Worm (Caenorhabditis elegans) whole organism, L4 larva: ENCODE data around the gene T19D2.13.
A peak's percentile ranks its signal among the peaks of the same experiment; 100 is the strongest.

Experiments used
- F49E8.2 ChIP-seq: sonication (generic microtip); optimal IDR thresholded peaks from 2 replicates; lab custom pipeline; 2016; ENCODE audit warnings: missing compliant biosample characterization, mild to moderate bottlenecking, missing genetic modification characterization, borderline replicate concordance
- T20F7.1 ChIP-seq: fragments of 200-800 bp; sonication (Bioruptor generic); optimal IDR thresholded peaks from 2 replicates; lab custom pipeline; 2018; ENCODE audit warnings: mild to moderate bottlenecking, missing genetic modification characterization, missing compliant biosample characterization
- T26A8.4 ChIP-seq: fragments of 200-800 bp; sonication (Bioruptor generic); IDR thresholded peaks from 2 replicates; pipeline ENCODE4 v1.3.6; 2022; ENCODE audit warnings: missing genetic modification characterization, missing compliant biosample characterization
- Y105C5A.15 ChIP-seq: fragments of 200-800 bp; sonication (Bioruptor generic); IDR thresholded peaks from 2 replicates; pipeline ENCODE4 v1.3.6; 2022; ENCODE audit warnings: missing genetic modification characterization, missing compliant biosample characterization
- ZK546.5 ChIP-seq, 2 experiments: sonication (generic microtip); optimal IDR thresholded peaks; 2 replicates each; lab custom pipeline; 2017; ENCODE audit warnings: missing biosample characterization in 2 of 2, missing genetic modification characterization in 2 of 2
- aha-1 ChIP-seq: fragments of 150-350 bp; peaks from one replicate; lab custom pipeline; 2014; ENCODE audit warnings: missing biosample characterization, missing genetic modification characterization
- ama-1 ChIP-seq: fragments of 150-350 bp; optimal IDR thresholded peaks from 2 replicates; lab custom pipeline; 2014; ENCODE audit warnings: inconsistent platforms, mixed read lengths
- attf-4 ChIP-seq: sonication (generic microtip); optimal IDR thresholded peaks from 3 replicates; lab custom pipeline; 2017; ENCODE audit warnings: missing biosample characterization, missing genetic modification characterization
- ceh-28 ChIP-seq: fragments of 150-350 bp; optimal IDR thresholded peaks from 2 replicates; lab custom pipeline; 2014; ENCODE audit warnings: missing biosample characterization, missing genetic modification reagents, missing genetic modification characterization
- ceh-32 ChIP-seq: sonication (generic microtip); optimal IDR thresholded peaks from 2 replicates; lab custom pipeline; 2016; ENCODE audit warnings: mild to moderate bottlenecking, missing genetic modification characterization, missing compliant biosample characterization; ENCODE audit not compliant: poor library complexity
- ceh-82 ChIP-seq: sonication (generic microtip); optimal IDR thresholded peaks from 2 replicates; lab custom pipeline; 2017; ENCODE audit warnings: missing biosample characterization, missing genetic modification characterization
- daf-16 ChIP-seq, 3 experiments: sonication (generic microtip); optimal IDR thresholded peaks; 2 replicates each; lab custom pipeline; 2016 to 2017; ENCODE audit warnings: missing genetic modification characterization in 3 of 3, missing genetic modification reagents in 3 of 3, mild to moderate bottlenecking in 2 of 3, missing compliant biosample characterization in 2 of 3, missing biosample characterization in 1 of 3, moderate library complexity in 1 of 3
- daf-19 ChIP-seq: fragments of 200-800 bp; sonication (Bioruptor generic); conservative IDR thresholded peaks from 2 replicates; pipeline ENCODE4 v1.3.6; 2022; ENCODE audit warnings: missing genetic modification characterization, missing compliant biosample characterization
- daf-8 ChIP-seq: fragments of 200-800 bp; sonication (Bioruptor generic); IDR thresholded peaks from 2 replicates; pipeline ENCODE4 v1.3.6; 2022; ENCODE audit warnings: missing genetic modification characterization, missing compliant biosample characterization
- dmd-6 ChIP-seq: fragments of 200-800 bp; sonication (Bioruptor generic); IDR thresholded peaks from 2 replicates; pipeline ENCODE4 v1.3.6; 2022; ENCODE audit warnings: missing genetic modification reagents, missing genetic modification characterization, missing compliant biosample characterization
- dve-1 ChIP-seq: sonication (generic microtip); optimal IDR thresholded peaks from 2 replicates; lab custom pipeline; 2017; ENCODE audit warnings: antibody characterized with exemption, mild to moderate bottlenecking, missing genetic modification characterization, missing compliant biosample characterization; ENCODE audit not compliant: insufficient read depth
- fkh-10 ChIP-seq: fragments of 150-350 bp; optimal IDR thresholded peaks from 2 replicates; lab custom pipeline; 2014; ENCODE audit warnings: missing biosample characterization, missing genetic modification reagents, missing genetic modification characterization
- hif-1 ChIP-seq, 2 experiments: sonication (generic microtip); optimal IDR thresholded peaks; 2 replicates each; lab custom pipeline; 2016 to 2017; ENCODE audit warnings: missing compliant biosample characterization in 2 of 2, missing genetic modification characterization in 2 of 2, missing genetic modification reagents in 2 of 2, missing genotype in 2 of 2, mild to moderate bottlenecking in 1 of 2
- hlh-11 ChIP-seq: fragments of 200-800 bp; sonication (Bioruptor generic); optimal IDR thresholded peaks from 2 replicates; lab custom pipeline; 2018; ENCODE audit warnings: mild to moderate bottlenecking, missing genetic modification characterization, missing compliant biosample characterization
- hlh-30 ChIP-seq: sonication (generic microtip); optimal IDR thresholded peaks from 2 replicates; lab custom pipeline; 2017; ENCODE audit warnings: antibody characterized with exemption, mild to moderate bottlenecking, missing genetic modification characterization, missing compliant biosample characterization; ENCODE audit not compliant: insufficient read depth
- lin-13 ChIP-seq: fragments of 150-350 bp; optimal IDR thresholded peaks from 2 replicates; lab custom pipeline; 2014; ENCODE audit warnings: missing biosample characterization, missing genetic modification reagents, missing genetic modification characterization
- lin-15B ChIP-seq: fragments of 150-350 bp; sonication (generic microtip); optimal IDR thresholded peaks from 3 replicates; lab custom pipeline; 2014; ENCODE audit warnings: missing biosample characterization, missing genetic modification characterization
- lin-38 ChIP-seq: fragments of 200-800 bp; sonication (Bioruptor generic); IDR thresholded peaks from 2 replicates; pipeline ENCODE4 v1.3.6; 2022; ENCODE audit warnings: missing genetic modification reagents, missing genetic modification characterization, missing compliant biosample characterization
- madf-9 ChIP-seq: fragments of 200-800 bp; sonication (Bioruptor generic); conservative IDR thresholded peaks from 2 replicates; pipeline ENCODE4 v1.3.6; 2022; ENCODE audit warnings: missing genetic modification reagents, missing genetic modification characterization, missing compliant biosample characterization
- mep-1 ChIP-seq: fragments of 150-350 bp; sonication (generic microtip); optimal IDR thresholded peaks from 3 replicates; lab custom pipeline; 2014; ENCODE audit warnings: missing biosample characterization, missing genetic modification characterization
- mxl-3 ChIP-seq: fragments of 200-800 bp; sonication (Bioruptor generic); optimal IDR thresholded peaks from 2 replicates; lab custom pipeline; 2018; ENCODE audit warnings: mild to moderate bottlenecking, missing genetic modification characterization, missing compliant biosample characterization
- nhr-102 ChIP-seq: sonication (generic microtip); optimal IDR thresholded peaks from 2 replicates; lab custom pipeline; 2016; ENCODE audit warnings: mild to moderate bottlenecking, missing genetic modification characterization, moderate library complexity, missing compliant biosample characterization
- nhr-25 ChIP-seq: sonication (generic microtip); optimal IDR thresholded peaks from 2 replicates; lab custom pipeline; 2017; ENCODE audit warnings: missing genetic modification characterization, mild to moderate bottlenecking, missing compliant biosample characterization, antibody characterized with exemption, moderate library complexity, borderline replicate concordance; ENCODE audit not compliant: insufficient read depth
- nhr-6 ChIP-seq: fragments of 150-350 bp; optimal IDR thresholded peaks from 2 replicates; lab custom pipeline; 2014; ENCODE audit warnings: missing biosample characterization, missing genetic modification characterization
- pha-4 ChIP-seq, 2 experiments: fragments of 150-350 bp in 1 of 2; fragments of 200-800 bp in 1 of 2; sonication (Bioruptor generic) in 1 of 2; IDR thresholded peaks in 1 of 2; optimal IDR thresholded peaks in 1 of 2; 2 replicates each; pipeline versions ENCODE4 v1.3.6 to Lab custom; 2014 to 2022; ENCODE audit warnings: missing genetic modification characterization in 2 of 2, missing genetic modification reagents in 2 of 2, missing biosample characterization in 1 of 2, missing compliant biosample characterization in 1 of 2
- pqm-1 ChIP-seq: sonication (generic microtip); optimal IDR thresholded peaks from 2 replicates; lab custom pipeline; 2017; ENCODE audit warnings: missing biosample characterization, missing genetic modification characterization
- saeg-2 ChIP-seq: fragments of 200-800 bp; sonication (Bioruptor generic); IDR thresholded peaks from 2 replicates; pipeline ENCODE4 v1.3.6; 2022; ENCODE audit warnings: missing genetic modification reagents, missing genetic modification characterization, missing compliant biosample characterization
- sdz-12 ChIP-seq: fragments of 200-800 bp; sonication (Bioruptor generic); optimal IDR thresholded peaks from 2 replicates; lab custom pipeline; 2018; ENCODE audit warnings: mild to moderate bottlenecking, missing genetic modification characterization, missing compliant biosample characterization
- skn-1 ChIP-seq: fragments of 150-350 bp; optimal IDR thresholded peaks from 2 replicates; lab custom pipeline; 2014; ENCODE audit warnings: missing biosample characterization, missing genetic modification characterization
- spr-3 ChIP-seq: fragments of 200-800 bp; sonication (Bioruptor generic); optimal IDR thresholded peaks from 2 replicates; lab custom pipeline; 2018; ENCODE audit warnings: mild to moderate bottlenecking, missing genetic modification characterization, missing compliant biosample characterization
- tra-1 ChIP-seq: fragments of 200-800 bp; sonication (Bioruptor generic); IDR thresholded peaks from 2 replicates; pipeline ENCODE4 v1.3.6; 2022; ENCODE audit warnings: missing genetic modification reagents, missing genetic modification characterization, missing compliant biosample characterization
- unc-130 ChIP-seq: sonication (generic microtip); optimal IDR thresholded peaks from 2 replicates; lab custom pipeline; 2016; ENCODE audit warnings: missing genetic modification reagents, missing genetic modification characterization, missing compliant biosample characterization
- unc-62 ChIP-seq, 3 experiments: fragments of 150-350 bp in 1 of 3; sonication (generic microtip); optimal IDR thresholded peaks in 2 of 3; peaks in 1 of 3; 1 replicate in 1 of 3; 2 replicates in 2 of 3; lab custom pipeline; 2014 to 2017; ENCODE audit warnings: missing biosample characterization in 3 of 3, missing genetic modification characterization in 3 of 3, missing genetic modification reagents in 3 of 3, missing genotype in 1 of 3
- zfp-3 ChIP-seq: fragments of 200-800 bp; sonication (Bioruptor generic); conservative IDR thresholded peaks from 2 replicates; pipeline ENCODE4 v1.3.6; 2022; ENCODE audit warnings: missing genetic modification reagents, missing genetic modification characterization, missing compliant biosample characterization

Gene T19D2.13

ce11 chrX:3945681-3946080 lies 3.5 kb upstream of the T19D2.13 start (continued):
- TF ChIP-seq ceh-32 (tag; lab: Kevin White, UChicago) (no peak), T20F7.1 (GFP tag; lab: Kevin White, UChicago) (no peak), zfp-3 (GFP tag; lab: Robert Waterston, UW) (no peak), nhr-6 (tag; lab: Kevin White, UChicago) (no peak), mep-1 (peak; percentile 60), nhr-102 (peak; percentile 3), hlh-30 (peak; percentile 64), pha-4 (GFP tag; IDR thresholded peaks at IDR 0.05; lab: Robert Waterston, UW) (peak; percentile 55; the same call in 1 of the 2 replicates), pha-4 (tag; optimal IDR thresholded peaks at IDR 0.05; lab: Kevin White, UChicago) (no peak), ceh-82 (tag; lab: Kevin White, UChicago) (no peak)
- TF ChIP-seq, all 104 proteins: peak for 22

- TF ChIP-seq ama-1 (lab: Kevin White, UChicago) (no peak), daf-8 (GFP tag; lab: Robert Waterston, UW) (no peak), lin-15B (tag; lab: Kevin White, UChicago) (no peak), lin-38 (no peak), madf-9 (no peak), ZK546.5 (tag; optimal IDR thresholded peaks at IDR 0.05; lab: Kevin White, UChicago) (no peak), unc-130 (GFP tag; lab: Kevin White, UChicago) (no peak), sdz-12 (no peak), fkh-10 (GFP tag; lab: Kevin White, UChicago) (peak; percentile 11), saeg-2 (GFP tag; lab: Robert Waterston, UW) (no peak), hlh-30 (peak; percentile 25), ceh-82 (tag; lab: Kevin White, UChicago) (no peak), aha-1 (tag; lab: Kevin White, UChicago) (peak; percentile 24), T26A8.4 (GFP tag; lab: Robert Waterston, UW) (no peak), dmd-6 (GFP tag; lab: Robert Waterston, UW) (no peak), F49E8.2 (tag; lab: Kevin White, UChicago) (no peak), mxl-3 (GFP tag; lab: Kevin White, UChicago) (no peak)
Observed at ce11 chrX:3944961-3945587, 2.9 kb upstream of the T19D2.13 start.

DNA sequence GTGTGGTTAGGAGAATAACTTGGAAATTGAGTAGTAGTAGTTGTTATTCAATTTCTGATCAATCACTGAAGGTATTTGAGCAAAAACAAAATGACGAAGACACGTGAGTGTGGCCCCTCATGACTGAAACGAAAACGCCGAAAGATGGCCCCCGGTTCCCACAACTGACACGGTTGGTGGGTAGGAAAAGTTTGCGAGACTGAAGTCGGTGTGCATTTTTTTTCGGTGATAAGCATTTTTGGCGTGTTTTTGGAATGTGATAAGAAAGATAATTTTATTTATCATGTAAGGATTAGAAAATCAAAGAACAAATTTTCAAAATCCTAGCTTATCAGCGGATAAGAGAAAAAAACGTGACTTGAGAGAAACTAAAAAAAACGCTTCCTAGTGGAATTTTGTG lies 1.9 kb upstream of the T19D2.13 start:
- TF ChIP-seq hlh-30, result peak; percentile 72
- TF ChIP-seq aha-1 (tag; lab: Kevin White, UChicago), result peak; percentile 64
- peak in 1 of 2 experiments; percentile 22 for TF ChIP-seq unc-62 (GFP tag; optimal IDR thresholded peaks at IDR 0.05 in 1 of 2; lab: Kevin White, UChicago)
- no peak for TF ChIP-seq unc-62 (tag; optimal IDR thresholded peaks at IDR 0.05; lab: Kevin White, UChicago)
- TF ChIP-seq Y105C5A.15 (GFP tag; lab: Robert Waterston, UW), result no peak
- TF ChIP-seq skn-1 (tag; lab: Kevin White, UChicago), result no peak
- peak; percentile 70 for TF ChIP-seq hlh-11 (tag; lab: Kevin White, UChicago)
- no peak for TF ChIP-seq ceh-28 (tag; lab: Kevin White, UChicago)
- peak in 1 of 2 experiments; percentile 16 for TF ChIP-seq hif-1 (tag; optimal IDR thresholded peaks at IDR 0.05; lab: Kevin White, UChicago)
- TF ChIP-seq nhr-6 (tag; lab: Kevin White, UChicago), result no peak
- TF ChIP-seq lin-13 (GFP tag; lab: Kevin White, UChicago), result no peak
- TF ChIP-seq dve-1 (tag; lab: Kevin White, UChicago), result peak; percentile 54
- TF ChIP-seq pqm-1 (tag; lab: Kevin White, UChicago), result peak; percentile 25
- no peak for TF ChIP-seq attf-4 (tag; lab: Kevin White, UChicago)
- TF ChIP-seq fkh-10 (GFP tag; lab: Kevin White, UChicago), result no peak
- no peak for TF ChIP-seq daf-19 (GFP tag; lab: Robert Waterston, UW)
- TF ChIP-seq daf-16 (GFP tag; optimal IDR thresholded peaks at IDR 0.05; lab: Kevin White, UChicago), result no peak
- peak; percentile 69 for TF ChIP-seq daf-16 (tag; optimal IDR thresholded peaks at IDR 0.05; lab: Kevin White, UChicago)
- peak; percentile 72 for TF ChIP-seq dmd-6 (GFP tag; lab: Robert Waterston, UW)
- no peak for TF ChIP-seq mxl-3 (GFP tag; lab: Kevin White, UChicago)
- no peak for TF ChIP-seq F49E8.2 (tag; lab: Kevin White, UChicago)
- TF ChIP-seq daf-8 (GFP tag; lab: Robert Waterston, UW), result no peak
- TF ChIP-seq nhr-25 (tag; lab: Kevin White, UChicago), result no peak
- TF ChIP-seq spr-3 (GFP tag; lab: Kevin White, UChicago), result no peak
- no peak for TF ChIP-seq unc-130 (GFP tag; lab: Kevin White, UChicago)
- no peak for TF ChIP-seq lin-15B (tag; lab: Kevin White, UChicago)
- TF ChIP-seq tra-1 (GFP tag; lab: Robert Waterston, UW), result no peak
